Fruit fly (Drosophila melanogaster) whole organism, embryonic: ENCODE measurements around the gene CG31627.

Experiments
- Bteb2 ChIP-seq: fragments of 200-800 bp; sonication (Bioruptor generic); optimal IDR thresholded peaks from 2 replicates; lab custom pipeline; 2016; ENCODE audit warnings: missing biosample characterization, missing genetic modification characterization
- CG10366 ChIP-seq: fragments of 200-800 bp; sonication (Bioruptor generic); IDR thresholded peaks from 2 replicates; pipeline ENCODE4 v1.3.6; 2022; ENCODE audit warnings: missing biosample characterization, missing genetic modification characterization
- CG10462 ChIP-seq: fragments of 200-800 bp; sonication (Bioruptor generic); optimal IDR thresholded peaks from 2 replicates; lab custom pipeline; 2016; ENCODE audit warnings: missing biosample characterization, missing genetic modification characterization
- CG10565 ChIP-seq: fragments of 200-800 bp; sonication (Bioruptor generic); optimal IDR thresholded peaks from 3 replicates; lab custom pipeline; 2016; ENCODE audit warnings: missing biosample characterization, mild to moderate bottlenecking, missing genetic modification characterization
- CG12155 ChIP-seq: fragments of 200-800 bp; sonication (Bioruptor generic); optimal IDR thresholded peaks from 3 replicates; lab custom pipeline; 2016; ENCODE audit warnings: missing biosample characterization, missing genetic modification characterization
- CG1529 ChIP-seq: fragments of 200-800 bp; sonication (Bioruptor generic); optimal IDR thresholded peaks from 3 replicates; lab custom pipeline; 2018; ENCODE audit warnings: missing biosample characterization, missing genetic modification characterization
- CG1832 ChIP-seq: fragments of 200-800 bp; sonication (Bioruptor generic); optimal IDR thresholded peaks from 2 replicates; lab custom pipeline; 2017; ENCODE audit warnings: missing biosample characterization, mild to moderate bottlenecking, missing genetic modification characterization, inconsistent platforms
- CG2120 ChIP-seq: fragments of 200-800 bp; sonication (Bioruptor generic); optimal IDR thresholded peaks from 3 replicates; lab custom pipeline; 2016; ENCODE audit warnings: missing biosample characterization, missing genetic modification characterization
- CG2712 ChIP-seq: fragments of 200-800 bp; optimal IDR thresholded peaks from 3 replicates; lab custom pipeline; 2019; ENCODE audit warnings: missing biosample characterization, mild to moderate bottlenecking, missing genetic modification characterization, moderate library complexity
- CG31224 ChIP-seq: fragments of 200-800 bp; sonication (Bioruptor generic); IDR thresholded peaks from 2 replicates; pipeline ENCODE4 v1.3.6; 2022; ENCODE audit warnings: missing biosample characterization, missing genetic modification characterization
- CG3281 ChIP-seq: fragments of 200-800 bp; sonication (Bioruptor generic); optimal IDR thresholded peaks from 3 replicates; lab custom pipeline; 2017; ENCODE audit warnings: missing biosample characterization, mild to moderate bottlenecking, missing genetic modification characterization
- CG4424 ChIP-seq: fragments of 200-800 bp; sonication (Bioruptor generic); optimal IDR thresholded peaks from 3 replicates; lab custom pipeline; 2016; ENCODE audit warnings: missing biosample characterization, missing genetic modification characterization
- CG4707 ChIP-seq: fragments of 200-800 bp; sonication (Bioruptor generic); optimal IDR thresholded peaks from 2 replicates; lab custom pipeline; 2018; ENCODE audit warnings: missing biosample characterization, mild to moderate bottlenecking, missing genetic modification characterization, moderate library complexity
- CG6854 ChIP-seq: fragments of 200-800 bp; sonication (Bioruptor generic); optimal IDR thresholded peaks from 3 replicates; lab custom pipeline; 2017; ENCODE audit warnings: missing biosample characterization, mild to moderate bottlenecking, missing genetic modification characterization
- CG9609 ChIP-seq: fragments of 200-800 bp; sonication (Bioruptor generic); optimal IDR thresholded peaks from 3 replicates; lab custom pipeline; 2016; ENCODE audit warnings: missing biosample characterization, missing genetic modification characterization
- CG9876 ChIP-seq: fragments of 200-800 bp; sonication (Bioruptor generic); optimal IDR thresholded peaks from 2 replicates; lab custom pipeline; 2016; ENCODE audit warnings: missing biosample characterization, missing genetic modification characterization
- E2f1 ChIP-seq: fragments of 200-800 bp; sonication (Bioruptor generic); IDR thresholded peaks from 2 replicates; pipeline ENCODE4 v1.3.6; 2022; ENCODE audit warnings: missing biosample characterization, missing genetic modification characterization
- HHEX ChIP-seq: fragments of 200-800 bp; sonication (Bioruptor generic); optimal IDR thresholded peaks from 3 replicates; lab custom pipeline; 2017; ENCODE audit warnings: missing biosample characterization, mild to moderate bottlenecking, missing genetic modification characterization, missing genetic modification reagents
- Hr51 ChIP-seq, 2 experiments: fragments of 200-800 bp; sonication (Bioruptor generic); optimal IDR thresholded peaks; 2 replicates in 1 of 2; 3 replicates in 1 of 2; lab custom pipeline; 2016 to 2018; ENCODE audit warnings: missing biosample characterization in 2 of 2, missing genetic modification characterization in 2 of 2, mild to moderate bottlenecking in 1 of 2, moderate library complexity in 1 of 2
- Lhr ChIP-seq: fragments of 200-800 bp; sonication (Bioruptor generic); optimal IDR thresholded peaks from 3 replicates; lab custom pipeline; 2017; ENCODE audit warnings: mild to moderate bottlenecking, missing biosample characterization, missing genetic modification reagents, missing genetic modification characterization
- Myb ChIP-seq: fragments of 200-800 bp; sonication (Bioruptor generic); optimal IDR thresholded peaks from 2 replicates; lab custom pipeline; 2016; ENCODE audit warnings: missing biosample characterization, missing genetic modification characterization
- NC2β ChIP-seq: fragments of 200-800 bp; sonication (Bioruptor generic); optimal IDR thresholded peaks from 2 replicates; lab custom pipeline; 2016; ENCODE audit warnings: missing biosample characterization, missing genetic modification characterization
- Opbp ChIP-seq: fragments of 200-800 bp; sonication (Bioruptor generic); IDR thresholded peaks from 3 replicates; pipeline ENCODE4 v1.3.6; 2022; ENCODE audit warnings: missing biosample characterization, missing genetic modification characterization; ENCODE audit not compliant: partially characterized antibody
- ap ChIP-seq: fragments of 200-800 bp; sonication (Bioruptor generic); IDR thresholded peaks from 2 replicates; pipeline ENCODE4 v1.3.6; 2022; ENCODE audit warnings: missing biosample characterization, missing genetic modification characterization
- ato ChIP-seq: fragments of 200-800 bp; sonication (Bioruptor generic); IDR thresholded peaks from 2 replicates; pipeline ENCODE4 v1.3.6; 2022; ENCODE audit warnings: missing biosample characterization, missing genetic modification characterization; ENCODE audit not compliant: partially characterized antibody
- bcd ChIP-seq: fragments of 200-800 bp; sonication (Bioruptor generic); optimal IDR thresholded peaks from 2 replicates; lab custom pipeline; 2017; ENCODE audit warnings: missing biosample characterization, mild to moderate bottlenecking, missing genetic modification characterization
- bigmax ChIP-seq: fragments of 200-800 bp; sonication (Bioruptor generic); optimal IDR thresholded peaks from 2 replicates; lab custom pipeline; 2018; ENCODE audit warnings: missing biosample characterization, mild to moderate bottlenecking, missing genetic modification characterization
- br ChIP-seq: fragments of >200 bp; optimal IDR thresholded peaks from 2 replicates; lab custom pipeline; 2017
- dysf ChIP-seq: fragments of 200-800 bp; sonication (Bioruptor generic); IDR thresholded peaks from 3 replicates; pipeline ENCODE4 v1.3.6; 2022; ENCODE audit warnings: missing biosample characterization, missing genetic modification characterization
- ewg ChIP-seq: fragments of 200-800 bp; sonication (Bioruptor generic); optimal IDR thresholded peaks from 3 replicates; lab custom pipeline; 2017; ENCODE audit warnings: mild to moderate bottlenecking, missing biosample characterization, missing genetic modification reagents, missing genetic modification characterization
- fd3F ChIP-seq: fragments of 200-800 bp; sonication (Bioruptor generic); optimal IDR thresholded peaks from 2 replicates; lab custom pipeline; 2018; ENCODE audit warnings: missing biosample characterization, mild to moderate bottlenecking, missing genetic modification characterization, moderate library complexity
- gfzf ChIP-seq: fragments of 200-800 bp; sonication (Bioruptor generic); optimal IDR thresholded peaks from 2 replicates; lab custom pipeline; 2016; ENCODE audit warnings: missing biosample characterization, mild to moderate bottlenecking, missing genetic modification characterization, moderate library complexity
- gro ChIP-seq: fragments of 200-800 bp; sonication (Bioruptor generic); optimal IDR thresholded peaks from 2 replicates; lab custom pipeline; 2016; ENCODE audit warnings: missing biosample characterization, missing genetic modification characterization
- gsb-n ChIP-seq: fragments of 200-800 bp; sonication (Bioruptor generic); optimal IDR thresholded peaks from 3 replicates; lab custom pipeline; 2018; ENCODE audit warnings: missing biosample characterization, mild to moderate bottlenecking, missing genetic modification characterization
- hth ChIP-seq: fragments of >200 bp; optimal IDR thresholded peaks from 2 replicates; lab custom pipeline; 2017; ENCODE audit warnings: inconsistent platforms
- klu ChIP-seq: fragments of 200-800 bp; sonication (Bioruptor generic); IDR thresholded peaks from 2 replicates; pipeline ENCODE4 v1.3.6; 2022; ENCODE audit warnings: missing biosample characterization, missing genetic modification characterization
- kni ChIP-seq: fragments of 200-800 bp; sonication (Bioruptor generic); optimal IDR thresholded peaks from 3 replicates; lab custom pipeline; 2017; ENCODE audit warnings: mild to moderate bottlenecking, missing biosample characterization, missing genetic modification reagents, missing genetic modification characterization
- luna ChIP-seq: fragments of 200-800 bp; sonication (Bioruptor generic); optimal IDR thresholded peaks from 2 replicates; lab custom pipeline; 2016; ENCODE audit warnings: missing biosample characterization, missing genetic modification characterization
- nom ChIP-seq: fragments of 200-800 bp; sonication (Bioruptor generic); optimal IDR thresholded peaks from 2 replicates; lab custom pipeline; 2017; ENCODE audit warnings: missing biosample characterization, missing genetic modification characterization, mild to moderate bottlenecking, moderate library complexity, missing genetic modification reagents
- odd ChIP-seq: fragments of 200-800 bp; sonication (Bioruptor generic); optimal IDR thresholded peaks from 2 replicates; lab custom pipeline; 2017; ENCODE audit warnings: missing biosample characterization, mild to moderate bottlenecking, missing genetic modification characterization
- pho ChIP-seq: fragments of 200-800 bp; sonication (Bioruptor generic); optimal IDR thresholded peaks from 2 replicates; lab custom pipeline; 2016; ENCODE audit warnings: missing biosample characterization, missing genetic modification characterization
- so ChIP-seq: fragments of 200-800 bp; sonication (Bioruptor generic); IDR thresholded peaks from 3 replicates; pipeline ENCODE4 v1.3.6; 2022; ENCODE audit warnings: missing biosample characterization, missing genetic modification characterization
- stc ChIP-seq: fragments of 200-800 bp; sonication (Bioruptor generic); IDR thresholded peaks from 2 replicates; pipeline ENCODE4 v1.3.6; 2022; ENCODE audit warnings: missing biosample characterization, missing genetic modification characterization
- tin ChIP-seq: fragments of 200-800 bp; sonication (Bioruptor generic); optimal IDR thresholded peaks from 3 replicates; lab custom pipeline; 2016; ENCODE audit warnings: missing biosample characterization, missing genetic modification characterization
- toy ChIP-seq: fragments of 200-800 bp; sonication (Bioruptor generic); IDR thresholded peaks from 2 replicates; pipeline ENCODE4 v1.3.6; 2022; ENCODE audit warnings: missing biosample characterization, missing genetic modification characterization
- ttk ChIP-seq: fragments of 200-800 bp; sonication (Bioruptor generic); IDR thresholded peaks from 2 replicates; pipeline ENCODE4 v2.1.2; 2022; ENCODE audit warnings: missing biosample characterization, missing genetic modification characterization
- vnd ChIP-seq: fragments of 200-800 bp; sonication (Bioruptor generic); IDR thresholded peaks from 3 replicates; pipeline ENCODE4 v1.3.6; 2022; ENCODE audit warnings: missing biosample characterization, missing genetic modification characterization; ENCODE audit not compliant: partially characterized antibody
- z ChIP-seq: fragments of 200-800 bp; sonication (Bioruptor generic); IDR thresholded peaks from 3 replicates; pipeline ENCODE4 v1.3.6; 2022; ENCODE audit warnings: missing biosample characterization, missing genetic modification characterization
- zfh2 ChIP-seq: fragments of 200-800 bp; sonication (Bioruptor generic); optimal IDR thresholded peaks from 2 replicates; lab custom pipeline; 2016; ENCODE audit warnings: missing biosample characterization, missing genetic modification characterization

The CG31627 gene

DNA sequence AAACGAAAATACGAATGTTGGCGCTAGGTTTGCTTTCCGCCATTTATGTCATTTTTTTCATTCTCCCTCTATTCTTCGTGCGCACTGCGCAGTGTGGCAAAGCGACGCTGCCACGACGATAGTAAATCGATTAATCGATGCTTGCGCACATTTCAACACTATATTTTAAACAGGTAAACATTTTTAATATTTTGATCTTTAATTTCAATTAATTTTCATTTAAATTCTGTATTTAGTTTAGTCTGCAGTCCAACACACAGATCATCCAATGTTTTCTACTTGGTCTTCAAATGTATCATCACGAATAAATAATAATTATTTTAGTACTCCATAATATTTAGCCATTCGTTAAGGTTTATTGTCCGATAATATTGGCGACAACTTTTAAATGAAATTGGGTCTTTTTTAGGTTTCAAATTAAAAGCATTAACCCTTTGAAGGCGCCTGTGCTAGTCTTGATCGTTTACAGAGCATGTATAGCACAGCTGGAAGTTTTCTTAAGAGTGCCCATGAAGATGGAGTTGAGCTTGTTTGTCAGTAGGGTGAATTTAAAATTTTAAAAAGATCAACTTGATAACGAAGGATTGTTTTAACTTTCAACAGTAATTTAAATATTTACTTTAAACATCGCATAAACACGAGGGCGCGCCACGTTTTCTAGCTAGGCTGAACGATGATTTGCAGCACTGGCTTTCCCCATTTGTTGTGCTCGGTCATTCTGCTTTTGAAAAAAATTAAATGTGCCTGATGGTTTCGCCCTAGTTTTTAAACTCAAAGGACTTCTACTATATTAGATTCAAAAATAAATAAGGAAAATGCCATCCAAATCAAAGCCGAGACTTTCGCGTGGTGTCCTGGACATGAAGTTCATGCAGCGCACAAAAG is 16.6 kb upstream of the CG31627 start, which contains the start of the genes Mpp6 and E2f2 (continued):
- peak; percentile 7 for TF ChIP-seq Lhr
- TF ChIP-seq ttk (GFP tag; lab: Robert Waterston, UW), result no peak
- peak; percentile 29; the same call in 1 of the 3 replicates for TF ChIP-seq dysf (GFP tag; lab: Robert Waterston, UW)
- TF ChIP-seq hth (lab: Kevin White, UChicago), result no peak
- TF ChIP-seq ato (GFP tag; lab: Robert Waterston, UW), result peak; percentile 82
- peak; percentile 61 for TF ChIP-seq CG2120 (GFP tag; lab: Kevin White, UChicago)
- TF ChIP-seq luna (GFP tag; lab: Kevin White, UChicago), result no peak
- TF ChIP-seq tin (GFP tag; lab: Kevin White, UChicago), result peak; percentile 31
- peak in 1 of 2 experiments; percentile 17 for TF ChIP-seq Hr51 (GFP tag; optimal IDR thresholded peaks at IDR 0.05; lab: Kevin White, UChicago)
- TF ChIP-seq nom (GFP tag; lab: Kevin White, UChicago), result peak; percentile 11
- peak; percentile 13 for TF ChIP-seq CG2712 (tag; lab: Kevin White, UChicago)
- TF ChIP-seq CG3281, result peak; percentile 4
- peak; percentile 33 for TF ChIP-seq Myb (GFP tag; lab: Kevin White, UChicago)
- peak; percentile 28 for TF ChIP-seq bcd (GFP tag; lab: Kevin White, UChicago)
- TF ChIP-seq CG1529 (GFP tag; lab: Kevin White, UChicago), result no peak
- no peak for TF ChIP-seq CG10366 (GFP tag; lab: Robert Waterston, UW)
- no peak for TF ChIP-seq CG9876 (GFP tag; lab: Kevin White, UChicago)
- peak; percentile 42 for TF ChIP-seq zfh2 (GFP tag; lab: Kevin White, UChicago)
- no peak for TF ChIP-seq odd (GFP tag; lab: Kevin White, UChicago)
- no peak for TF ChIP-seq CG6854
- TF ChIP-seq Opbp (GFP tag; lab: Robert Waterston, UW), result peak; percentile 91
- TF ChIP-seq CG1832, result no peak
- TF ChIP-seq HHEX (GFP tag; lab: Kevin White, UChicago), result no peak
- no peak for TF ChIP-seq klu (GFP tag; lab: Robert Waterston, UW)
- TF ChIP-seq, all 482 proteins: peak for 176

DNA sequence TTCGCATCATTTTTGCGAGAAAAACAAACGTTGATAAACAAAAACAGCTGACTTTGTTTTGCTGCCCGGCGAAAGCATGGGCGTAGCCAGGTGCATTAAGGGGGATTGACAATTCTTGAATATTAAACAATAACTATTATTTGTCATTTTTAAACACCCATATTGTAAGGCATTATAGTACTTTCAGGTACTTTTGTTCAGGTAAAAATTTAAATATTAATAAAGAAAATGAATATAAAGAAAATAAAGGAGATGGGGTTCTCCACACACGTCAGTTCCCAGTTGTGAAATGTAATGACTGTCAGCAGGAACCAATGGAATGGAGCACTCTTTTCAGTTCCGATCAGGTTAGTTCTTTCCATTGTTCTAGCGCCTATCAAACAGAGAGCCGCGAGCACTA is 14.5 kb upstream of the CG31627 start, which contains the start of the genes Coq3 and Pld3:
Gene Coq3 (minus strand): TSS at position 58 of the 400 bp plus-strand sequence.
Gene Pld3 (plus strand): TSS at position 294 of the 400 bp plus-strand sequence.
- TF ChIP-seq NC2β (peak; percentile 60), Lhr (peak; percentile 36), CG9609 (peak; percentile 71), pho (GFP tag; lab: Kevin White, UChicago) (peak; percentile 80), gro (peak; percentile 75), gsb-n (tag; lab: Kevin White, UChicago) (peak; percentile 61), CG4424 (GFP tag; lab: Kevin White, UChicago) (peak; percentile 82), ap (GFP tag; lab: Robert Waterston, UW) (0 out of 2 replicates have a peak, but pooled peaks have one; percentile 19), vnd (GFP tag; lab: Robert Waterston, UW) (no peak), br (lab: Kevin White, UChicago) (no peak), fd3F (peak; percentile 66), CG10462 (GFP tag; lab: Kevin White, UChicago) (peak; percentile 54), E2f1 (peak; percentile 73), so (GFP tag; lab: Robert Waterston, UW) (peak; percentile 68; the same call in 2 of the 3 replicates), Bteb2 (peak; percentile 77), toy (GFP tag; lab: Robert Waterston, UW) (no peak), CG12155 (GFP tag; lab: Kevin White, UChicago) (peak; percentile 88), CG10565 (GFP tag; lab: Kevin White, UChicago) (no peak), Myb (GFP tag; lab: Kevin White, UChicago) (peak; percentile 14), stc (peak; percentile 69; the same call in 1 of the 2 replicates), gfzf (no peak), kni (GFP tag; lab: Kevin White, UChicago) (no peak), CG31224 (peak; percentile 60; the same call in 1 of the 2 replicates), CG4707 (GFP tag; lab: Kevin White, UChicago) (peak; percentile 61), z (GFP tag; lab: Robert Waterston, UW) (no peak), bigmax (GFP tag; lab: Kevin White, UChicago) (peak; percentile 61), ewg (GFP tag; lab: Kevin White, UChicago) (peak; percentile 54)
